Fruit fly (Drosophila melanogaster) whole organism, prepupa: ENCODE results near the gene CG32457.

Experiments used
- CG16779 ChIP-seq: fragments of 200-800 bp; sonication (Bioruptor generic); optimal IDR thresholded peaks from 3 replicates; lab custom pipeline; 2017; ENCODE audit warnings: missing biosample characterization, mild to moderate bottlenecking, missing genetic modification characterization
- CG31627 ChIP-seq: fragments of 200-800 bp; sonication (Bioruptor generic); optimal IDR thresholded peaks from 3 replicates; lab custom pipeline; 2016; ENCODE audit warnings: missing biosample characterization, missing genetic modification characterization
- CG6808 ChIP-seq: fragments of 200-800 bp; sonication (Bioruptor generic); optimal IDR thresholded peaks from 3 replicates; lab custom pipeline; 2017; ENCODE audit warnings: missing biosample characterization, missing genetic modification characterization, mild to moderate bottlenecking, moderate library complexity, missing genetic modification reagents
- CG8319 ChIP-seq: fragments of 200-800 bp; sonication (Bioruptor generic); optimal IDR thresholded peaks from 3 replicates; lab custom pipeline; 2016; ENCODE audit warnings: missing biosample characterization, missing genetic modification characterization
- Smox ChIP-seq: fragments of 200-800 bp; sonication (Bioruptor generic); optimal IDR thresholded peaks from 3 replicates; lab custom pipeline; 2016; ENCODE audit warnings: missing biosample characterization, missing genetic modification characterization
- cyc ChIP-seq: fragments of 200-800 bp; sonication (Bioruptor generic); optimal IDR thresholded peaks from 3 replicates; lab custom pipeline; 2016; ENCODE audit warnings: missing biosample characterization, missing genetic modification characterization
- salr ChIP-seq, 2 experiments: fragments of 200-800 bp; sonication (Bioruptor generic); optimal IDR thresholded peaks; 3 replicates each; lab custom pipeline; 2016 to 2018; ENCODE audit warnings: missing biosample characterization in 2 of 2, missing genetic modification characterization in 2 of 2, mild to moderate bottlenecking in 1 of 2

DNA sequence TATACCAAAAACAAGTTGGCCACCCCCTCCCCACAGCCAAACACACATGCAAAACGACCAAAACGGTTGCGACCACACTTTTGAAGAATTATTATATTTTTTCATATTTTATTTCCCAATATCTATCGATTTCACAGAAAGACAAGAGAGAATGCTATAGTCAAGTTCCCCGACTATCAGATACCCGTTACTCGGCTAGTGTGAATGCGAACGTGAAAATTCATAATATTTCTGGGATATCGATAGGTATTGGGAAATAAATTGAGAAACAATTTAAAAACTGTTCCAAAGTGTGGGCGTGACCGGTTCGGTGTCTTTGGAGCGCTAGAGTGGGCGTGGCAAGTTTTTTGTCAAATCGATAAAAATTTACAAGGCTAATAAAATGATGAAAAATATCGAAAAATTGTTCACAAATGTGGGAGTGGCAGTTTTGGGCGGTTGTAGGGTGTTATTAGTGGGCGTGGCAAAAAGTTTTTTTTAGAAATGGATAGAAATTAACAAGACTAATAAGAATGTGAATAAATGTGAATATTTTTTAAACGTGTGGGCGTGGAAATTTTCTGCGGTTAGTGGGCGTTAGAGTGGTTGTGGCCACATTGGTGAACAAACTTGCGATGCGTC lies 35.1 kb downstream of the CG32457 start:
- no peak for TF ChIP-seq CG6808 (GFP tag; lab: Kevin White, UChicago)
- no peak for TF ChIP-seq CG8319 (GFP tag; lab: Kevin White, UChicago)
- no peak for TF ChIP-seq salr (GFP tag; optimal IDR thresholded peaks at IDR 0.05; lab: Kevin White, UChicago)
- no peak for TF ChIP-seq CG31627 (GFP tag; lab: Kevin White, UChicago)
- TF ChIP-seq CG16779 (tag; lab: Kevin White, UChicago) = no peak
- TF ChIP-seq cyc (GFP tag; lab: Kevin White, UChicago) = no peak
- TF ChIP-seq Smox (GFP tag; lab: Kevin White, UChicago) = no peak
